Worm (Caenorhabditis elegans): ENCODE data around the gene F46B6.5.

F46B6.5 gene

ce11 chrV:9755725-9756124 is 27.1 kb downstream of the F46B6.5 start, which contains the start of gene F58E6.8:
Gene F58E6.8, minus strand, starts transcription at chrV:9755825.
- TF ChIP-seq hmbx-1 (tag; optimal IDR thresholded peaks at IDR 0.05): no peak
- TF ChIP-seq pes-1 (GFP tag; IDR thresholded peaks at IDR 0.05): no peak
- no peak for TF ChIP-seq ceh-13 (GFP tag; optimal IDR thresholded peaks at IDR 0.05)
- TF ChIP-seq tbx-37 (GFP tag; conservative IDR thresholded peaks at IDR 0.05): no peak
- TF ChIP-seq ceh-36 (tag; optimal IDR thresholded peaks at IDR 0.05): no peak
- no peak for TF ChIP-seq hmg-4 (GFP tag; optimal IDR thresholded peaks at IDR 0.05)
- no peak for TF ChIP-seq hnd-1 (tag; optimal IDR thresholded peaks at IDR 0.05)
- TF ChIP-seq ama-1 (optimal IDR thresholded peaks at IDR 0.05): no peak
- TF ChIP-seq scrt-1 (GFP tag; IDR thresholded peaks at IDR 0.05): no peak
- no peak for TF ChIP-seq sea-1 (GFP tag; conservative IDR thresholded peaks at IDR 0.05)
- no peak for TF ChIP-seq tbx-11 (GFP tag; IDR thresholded peaks at IDR 0.05)
- TF ChIP-seq B0310.2 (tag; optimal IDR thresholded peaks at IDR 0.05): no peak
- TF ChIP-seq F13C5.2 (tag; optimal IDR thresholded peaks at IDR 0.05): no peak
- no peak for TF ChIP-seq tra-4 (tag; optimal IDR thresholded peaks at IDR 0.05)
- TF ChIP-seq aly-1 (tag; optimal IDR thresholded peaks at IDR 0.05): no peak
- no peak for TF ChIP-seq ets-7 (tag; optimal IDR thresholded peaks at IDR 0.05)
- no peak for TF ChIP-seq flt-1 (GFP tag; IDR thresholded peaks at IDR 0.05)

ce11 chrV:9754459-9754858 is 28.4 kb downstream of the F46B6.5 start, which contains the start of gene F58E6.5:
Gene F58E6.5, minus strand, starts transcription at chrV:9754559.
- TF ChIP-seq sea-1 (GFP tag; conservative IDR thresholded peaks at IDR 0.05) (no peak), ets-7 (tag; optimal IDR thresholded peaks at IDR 0.05) (no peak), ceh-13 (GFP tag; optimal IDR thresholded peaks at IDR 0.05) (no peak), B0310.2 (tag; optimal IDR thresholded peaks at IDR 0.05) (no peak), aly-1 (tag; optimal IDR thresholded peaks at IDR 0.05) (no peak), ama-1 (optimal IDR thresholded peaks at IDR 0.05) (no peak), hmg-4 (GFP tag; optimal IDR thresholded peaks at IDR 0.05) (no peak), scrt-1 (GFP tag; IDR thresholded peaks at IDR 0.05) (no peak), tbx-37 (GFP tag; conservative IDR thresholded peaks at IDR 0.05) (no peak), ceh-36 (tag; optimal IDR thresholded peaks at IDR 0.05) (no peak), pes-1 (GFP tag; IDR thresholded peaks at IDR 0.05) (no peak), tra-4 (tag; optimal IDR thresholded peaks at IDR 0.05) (no peak), hnd-1 (tag; optimal IDR thresholded peaks at IDR 0.05) (no peak)

- TF ChIP-seq ceh-13 (GFP tag; optimal IDR thresholded peaks at IDR 0.05) (no peak), scrt-1 (GFP tag; IDR thresholded peaks at IDR 0.05) (no peak), flt-1 (GFP tag; IDR thresholded peaks at IDR 0.05) (no peak), ceh-36 (tag; optimal IDR thresholded peaks at IDR 0.05) (no peak), ets-7 (tag; optimal IDR thresholded peaks at IDR 0.05) (no peak), tbx-11 (GFP tag; IDR thresholded peaks at IDR 0.05) (no peak), pes-1 (GFP tag; IDR thresholded peaks at IDR 0.05) (no peak), F13C5.2 (tag; optimal IDR thresholded peaks at IDR 0.05) (no peak), aly-1 (tag; optimal IDR thresholded peaks at IDR 0.05) (no peak), tbx-37 (GFP tag; conservative IDR thresholded peaks at IDR 0.05) (no peak)
Observed at ce11 chrV:9753554-9753953, 29.3 kb downstream of the F46B6.5 start.

ce11 chrV:9752918-9753317 is 30.0 kb downstream of the F46B6.5 start, which contains the start of gene F58E6.6:
Gene F58E6.6, minus strand, starts transcription at chrV:9753018.
- TF ChIP-seq ceh-13 (GFP tag; optimal IDR thresholded peaks at IDR 0.05): no peak
- no peak for TF ChIP-seq ama-1 (optimal IDR thresholded peaks at IDR 0.05)

- TF ChIP-seq F13C5.2 (tag; optimal IDR thresholded peaks at IDR 0.05): no peak
- no peak for TF ChIP-seq pes-1 (GFP tag; IDR thresholded peaks at IDR 0.05)
Observed at ce11 chrV:9750308-9750707, 32.6 kb downstream of the F46B6.5 start, which contains the start of gene F58E6.4. Gene F58E6.4, minus strand, starts transcription at chrV:9750408.

- TF ChIP-seq tra-4 (tag; optimal IDR thresholded peaks at IDR 0.05): no peak
- no peak for TF ChIP-seq scrt-1 (GFP tag; IDR thresholded peaks at IDR 0.05)
- no peak for TF ChIP-seq F13C5.2 (tag; optimal IDR thresholded peaks at IDR 0.05)
- no peak for TF ChIP-seq B0310.2 (tag; optimal IDR thresholded peaks at IDR 0.05)
- no peak for TF ChIP-seq ceh-36 (tag; optimal IDR thresholded peaks at IDR 0.05)
- no peak for TF ChIP-seq hnd-1 (tag; optimal IDR thresholded peaks at IDR 0.05)
- no peak for TF ChIP-seq flt-1 (GFP tag; IDR thresholded peaks at IDR 0.05)
- TF ChIP-seq hmbx-1 (tag; optimal IDR thresholded peaks at IDR 0.05): no peak
- TF ChIP-seq tbx-11 (GFP tag; IDR thresholded peaks at IDR 0.05): no peak
- no peak for TF ChIP-seq tbx-37 (GFP tag; conservative IDR thresholded peaks at IDR 0.05)
- no peak for TF ChIP-seq pes-1 (GFP tag; IDR thresholded peaks at IDR 0.05)
- no peak for TF ChIP-seq ama-1 (optimal IDR thresholded peaks at IDR 0.05)
- no peak for TF ChIP-seq aly-1 (tag; optimal IDR thresholded peaks at IDR 0.05)
Observed at ce11 chrV:9744934-9745333, 37.9 kb downstream of the F46B6.5 start, which contains the start of gene F58E6.13. Gene F58E6.13, plus strand, starts transcription at chrV:9745234.

ce11 chrV:9740858-9741257 is 42.0 kb downstream of the F46B6.5 start, which contains the start of gene sta-2:
Gene sta-2, plus strand, starts transcription at chrV:9741206.
- TF ChIP-seq tbx-11 (GFP tag; IDR thresholded peaks at IDR 0.05) (no peak), hnd-1 (tag; optimal IDR thresholded peaks at IDR 0.05) (no peak)

ce11 chrV:9739402-9739801 is 43.5 kb downstream of the F46B6.5 start, which contains the start of gene marc-1:
Gene marc-1, plus strand, starts transcription at chrV:9739702.
- TF ChIP-seq ceh-13 (GFP tag; optimal IDR thresholded peaks at IDR 0.05) (no peak), aly-1 (tag; optimal IDR thresholded peaks at IDR 0.05) (no peak), hnd-1 (tag; optimal IDR thresholded peaks at IDR 0.05) (no peak), sea-1 (GFP tag; conservative IDR thresholded peaks at IDR 0.05) (no peak), ama-1 (optimal IDR thresholded peaks at IDR 0.05) (no peak), flt-1 (GFP tag; IDR thresholded peaks at IDR 0.05) (no peak), ceh-36 (tag; optimal IDR thresholded peaks at IDR 0.05) (no peak), scrt-1 (GFP tag; IDR thresholded peaks at IDR 0.05) (no peak), tbx-37 (GFP tag; conservative IDR thresholded peaks at IDR 0.05) (no peak), tra-4 (tag; optimal IDR thresholded peaks at IDR 0.05) (no peak), B0310.2 (tag; optimal IDR thresholded peaks at IDR 0.05) (no peak), hmbx-1 (tag; optimal IDR thresholded peaks at IDR 0.05) (no peak), tbx-11 (GFP tag; IDR thresholded peaks at IDR 0.05) (no peak), pes-1 (GFP tag; IDR thresholded peaks at IDR 0.05) (no peak), ets-7 (tag; optimal IDR thresholded peaks at IDR 0.05) (no peak), hmg-4 (GFP tag; optimal IDR thresholded peaks at IDR 0.05) (no peak), F13C5.2 (tag; optimal IDR thresholded peaks at IDR 0.05) (no peak)
